Fruit fly (Drosophila melanogaster) whole organism, embryonic: ENCODE measurements around the gene CG15534.

Experiments used
- Antp ChIP-seq: fragments of 200-800 bp; sonication (Bioruptor generic); optimal IDR thresholded peaks from 3 replicates; lab custom pipeline; 2016; ENCODE audit warnings: missing biosample characterization, missing genetic modification characterization
- Awh ChIP-seq: fragments of 200-800 bp; sonication (Bioruptor generic); IDR thresholded peaks from 2 replicates; pipeline ENCODE4, ENCODE4 v1.3.6; 2022; ENCODE audit warnings: missing biosample characterization, missing genetic modification characterization
- CG10274 ChIP-seq: fragments of 200-800 bp; sonication (Bioruptor generic); optimal IDR thresholded peaks from 3 replicates; lab custom pipeline; 2017; ENCODE audit warnings: missing biosample characterization, mild to moderate bottlenecking, missing genetic modification characterization
- CG11560 ChIP-seq: fragments of 200-800 bp; sonication (Bioruptor generic); IDR thresholded peaks from 3 replicates; pipeline ENCODE4 v1.3.6; 2022; ENCODE audit warnings: missing biosample characterization, missing genetic modification characterization
- CG14965 ChIP-seq: fragments of 200-800 bp; sonication (Bioruptor generic); optimal IDR thresholded peaks from 2 replicates; lab custom pipeline; 2016; ENCODE audit warnings: missing biosample characterization, missing genetic modification characterization, borderline replicate concordance
- CG15514 ChIP-seq: fragments of 200-800 bp; sonication (Bioruptor generic); optimal IDR thresholded peaks from 3 replicates; lab custom pipeline; 2017; ENCODE audit warnings: missing biosample characterization, missing genetic modification characterization, mild to moderate bottlenecking, moderate library complexity, missing genetic modification reagents
- CG17186 ChIP-seq: fragments of 200-800 bp; sonication (Bioruptor generic); optimal IDR thresholded peaks from 3 replicates; lab custom pipeline; 2017; ENCODE audit warnings: missing biosample characterization, missing genetic modification reagents, missing genetic modification characterization
- CG17361 ChIP-seq: fragments of 200-800 bp; sonication (Bioruptor generic); IDR thresholded peaks from 3 replicates; pipeline ENCODE4 v1.3.6; 2022; ENCODE audit warnings: missing biosample characterization, missing genetic modification characterization
- CG18599 ChIP-seq: fragments of 200-800 bp; sonication (Bioruptor generic); optimal IDR thresholded peaks from 3 replicates; lab custom pipeline; 2017; ENCODE audit warnings: missing biosample characterization, missing genetic modification characterization, mild to moderate bottlenecking, moderate library complexity, missing genetic modification reagents
- CG2199 ChIP-seq: fragments of 200-800 bp; sonication (Bioruptor generic); IDR thresholded peaks from 3 replicates; pipeline ENCODE4 v1.3.6; 2022; ENCODE audit warnings: missing biosample characterization, missing genetic modification characterization
- CG2875 ChIP-seq: fragments of 200-800 bp; sonication (Bioruptor generic); optimal IDR thresholded peaks from 2 replicates; lab custom pipeline; 2017; ENCODE audit warnings: missing biosample characterization, mild to moderate bottlenecking, missing genetic modification characterization, missing genetic modification reagents
- CG30020 ChIP-seq: fragments of 200-800 bp; optimal IDR thresholded peaks from 2 replicates; lab custom pipeline; 2019; ENCODE audit warnings: missing biosample characterization, mild to moderate bottlenecking, missing genetic modification characterization, moderate library complexity
- CG31388 ChIP-seq: fragments of 200-800 bp; sonication (Bioruptor generic); optimal IDR thresholded peaks from 2 replicates; lab custom pipeline; 2016; ENCODE audit warnings: missing biosample characterization, missing genetic modification characterization
- CG34376 ChIP-seq: fragments of 200-800 bp; sonication (Bioruptor generic); optimal IDR thresholded peaks from 2 replicates; lab custom pipeline; 2018; ENCODE audit warnings: missing biosample characterization, mild to moderate bottlenecking, missing genetic modification characterization
- CG4707 ChIP-seq: fragments of 200-800 bp; sonication (Bioruptor generic); optimal IDR thresholded peaks from 2 replicates; lab custom pipeline; 2018; ENCODE audit warnings: missing biosample characterization, mild to moderate bottlenecking, missing genetic modification characterization, moderate library complexity
- CG6175 ChIP-seq: fragments of 200-800 bp; sonication (Bioruptor generic); IDR thresholded peaks from 3 replicates; pipeline ENCODE4 v1.3.6; 2022; ENCODE audit warnings: missing biosample characterization, missing genetic modification characterization
- CG7745 ChIP-seq: fragments of 200-800 bp; sonication (Bioruptor generic); optimal IDR thresholded peaks from 2 replicates; lab custom pipeline; 2018; ENCODE audit warnings: missing biosample characterization, mild to moderate bottlenecking, missing genetic modification characterization, moderate library complexity
- CG7963 ChIP-seq: fragments of 200-800 bp; sonication (Bioruptor generic); IDR thresholded peaks from 3 replicates; pipeline ENCODE4 v1.3.6; 2022; ENCODE audit warnings: missing biosample characterization, missing genetic modification characterization; ENCODE audit not compliant: partially characterized antibody
- CG8089 ChIP-seq: fragments of 200-800 bp; sonication (Bioruptor generic); optimal IDR thresholded peaks from 3 replicates; lab custom pipeline; 2016; ENCODE audit warnings: missing biosample characterization, missing genetic modification characterization
- CG8388 ChIP-seq: fragments of 200-800 bp; sonication (Bioruptor generic); optimal IDR thresholded peaks from 2 replicates; lab custom pipeline; 2019; ENCODE audit warnings: missing biosample characterization, mild to moderate bottlenecking, missing genetic modification characterization, moderate library complexity
- CG9797 ChIP-seq: fragments of 200-800 bp; sonication (Bioruptor generic); optimal IDR thresholded peaks from 3 replicates; lab custom pipeline; 2018; ENCODE audit warnings: missing biosample characterization, mild to moderate bottlenecking, missing genetic modification characterization
- CG9876 ChIP-seq: fragments of 200-800 bp; sonication (Bioruptor generic); optimal IDR thresholded peaks from 2 replicates; lab custom pipeline; 2016; ENCODE audit warnings: missing biosample characterization, missing genetic modification characterization
- Dek ChIP-seq: fragments of 200-800 bp; sonication (Bioruptor generic); optimal IDR thresholded peaks from 3 replicates; lab custom pipeline; 2019; ENCODE audit warnings: missing biosample characterization, mild to moderate bottlenecking, missing genetic modification characterization, moderate library complexity
- GATAe ChIP-seq: fragments of 200-800 bp; sonication (Bioruptor generic); conservative IDR thresholded peaks from 2 replicates; pipeline ENCODE4 v1.3.6; 2022; ENCODE audit warnings: missing biosample characterization, missing genetic modification characterization
- HLHmδ ChIP-seq: fragments of 200-800 bp; sonication (Bioruptor generic); optimal IDR thresholded peaks from 2 replicates; lab custom pipeline; 2018; ENCODE audit warnings: missing biosample characterization, mild to moderate bottlenecking, missing genetic modification characterization, moderate library complexity
- Myb ChIP-seq: fragments of 200-800 bp; sonication (Bioruptor generic); optimal IDR thresholded peaks from 2 replicates; lab custom pipeline; 2016; ENCODE audit warnings: missing biosample characterization, missing genetic modification characterization
- Oaz ChIP-seq: fragments of 200-800 bp; sonication (Bioruptor generic); IDR thresholded peaks from 2 replicates; pipeline ENCODE4 v1.3.6; 2022; ENCODE audit warnings: missing biosample characterization, missing genetic modification characterization
- Pdp1 ChIP-seq, 2 experiments: fragments of 200-800 bp; sonication (Bioruptor generic); optimal IDR thresholded peaks; 3 replicates each; lab custom pipeline; 2016; ENCODE audit warnings: missing biosample characterization in 2 of 2, missing genetic modification characterization in 2 of 2, mild to moderate bottlenecking in 1 of 2, moderate library complexity in 1 of 2
- Sry-β ChIP-seq: fragments of 200-800 bp; sonication (Bioruptor generic); optimal IDR thresholded peaks from 2 replicates; lab custom pipeline; 2018; ENCODE audit warnings: missing biosample characterization, mild to moderate bottlenecking, missing genetic modification characterization, moderate library complexity
- Taf1 ChIP-seq: fragments of 200-800 bp; sonication (Bioruptor generic); IDR thresholded peaks from 2 replicates; pipeline ENCODE4 v1.3.6; 2022; ENCODE audit warnings: missing biosample characterization, missing genetic modification characterization
- chm ChIP-seq: fragments of 200-800 bp; sonication (Bioruptor generic); IDR thresholded peaks from 2 replicates; pipeline ENCODE4 v1.3.6; 2022; ENCODE audit warnings: missing biosample characterization, missing genetic modification characterization
- ci ChIP-seq: fragments of 200-800 bp; sonication (Bioruptor generic); IDR thresholded peaks from 3 replicates; pipeline ENCODE4 v1.3.6; 2022; ENCODE audit warnings: missing biosample characterization, missing genetic modification characterization
- croc ChIP-seq: fragments of 200-800 bp; sonication (Bioruptor generic); conservative IDR thresholded peaks from 3 replicates; pipeline ENCODE4 v1.3.6; 2022; ENCODE audit warnings: missing biosample characterization, missing genetic modification characterization
- da ChIP-seq: fragments of 200-800 bp; sonication (Bioruptor generic); optimal IDR thresholded peaks from 2 replicates; lab custom pipeline; 2016; ENCODE audit warnings: missing biosample characterization, missing genetic modification characterization
- dysf ChIP-seq: fragments of 200-800 bp; sonication (Bioruptor generic); IDR thresholded peaks from 3 replicates; pipeline ENCODE4 v1.3.6; 2022; ENCODE audit warnings: missing biosample characterization, missing genetic modification characterization
- esg ChIP-seq: fragments of 200-800 bp; sonication (Bioruptor generic); conservative IDR thresholded peaks from 2 replicates; pipeline ENCODE4 v1.3.6; 2022; ENCODE audit warnings: missing biosample characterization, missing genetic modification characterization
- gce ChIP-seq: fragments of 200-800 bp; sonication (Bioruptor generic); IDR thresholded peaks from 3 replicates; pipeline ENCODE4 v1.3.6; 2022; ENCODE audit warnings: missing biosample characterization, missing genetic modification characterization
- gcm ChIP-seq: fragments of 200-800 bp; sonication (Bioruptor generic); optimal IDR thresholded peaks from 2 replicates; lab custom pipeline; 2019; ENCODE audit warnings: missing biosample characterization, mild to moderate bottlenecking, missing genetic modification characterization, moderate library complexity
- gt ChIP-seq: fragments of 200-800 bp; sonication (Bioruptor generic); IDR thresholded peaks from 2 replicates; pipeline ENCODE4 v1.3.6; 2022; ENCODE audit warnings: missing biosample characterization, missing genetic modification characterization
- knrl ChIP-seq: fragments of 200-800 bp; sonication (Bioruptor generic); IDR thresholded peaks from 3 replicates; pipeline ENCODE4 v1.3.6; 2022; ENCODE audit warnings: missing biosample characterization, missing genetic modification characterization; ENCODE audit not compliant: partially characterized antibody
- mam ChIP-seq: fragments of 200-800 bp; sonication (Bioruptor generic); optimal IDR thresholded peaks from 3 replicates; lab custom pipeline; 2016; ENCODE audit warnings: missing biosample characterization, missing genetic modification characterization
- odd ChIP-seq: fragments of 200-800 bp; sonication (Bioruptor generic); optimal IDR thresholded peaks from 2 replicates; lab custom pipeline; 2017; ENCODE audit warnings: missing biosample characterization, mild to moderate bottlenecking, missing genetic modification characterization
- prd ChIP-seq, 3 experiments: fragments of >200 bp in 2 of 3; fragments of 200-800 bp in 1 of 3; sonication (Bioruptor generic) in 1 of 3; optimal IDR thresholded peaks in 2 of 3; IDR thresholded peaks in 1 of 3; 2 replicates in 2 of 3; 3 replicates in 1 of 3; pipeline versions ENCODE4 v1.3.6 to Lab custom; 2017 to 2022; ENCODE audit warnings: missing biosample characterization in 1 of 3, missing genetic modification characterization in 1 of 3
- sima ChIP-seq: fragments of 200-800 bp; sonication (Bioruptor generic); optimal IDR thresholded peaks from 2 replicates; lab custom pipeline; 2016; ENCODE audit warnings: missing biosample characterization, missing genetic modification characterization
- sqz ChIP-seq: fragments of 200-800 bp; sonication (Bioruptor generic); optimal IDR thresholded peaks from 3 replicates; lab custom pipeline; 2018; ENCODE audit warnings: missing biosample characterization, mild to moderate bottlenecking, missing genetic modification characterization
- ssp ChIP-seq: fragments of 200-800 bp; sonication (Bioruptor generic); IDR thresholded peaks from 2 replicates; pipeline ENCODE4 v1.3.6; 2022; ENCODE audit warnings: missing biosample characterization, missing genetic modification characterization
- wor ChIP-seq: fragments of 200-800 bp; sonication (Bioruptor generic); IDR thresholded peaks from 2 replicates; pipeline ENCODE4 v1.3.6; 2022; ENCODE audit warnings: missing biosample characterization, missing genetic modification characterization
- zen ChIP-seq: fragments of 200-800 bp; sonication (Bioruptor generic); optimal IDR thresholded peaks from 3 replicates; lab custom pipeline; 2018; ENCODE audit warnings: missing biosample characterization, mild to moderate bottlenecking, missing genetic modification characterization, moderate library complexity
- zf30C ChIP-seq: fragments of 200-800 bp; sonication (Bioruptor generic); optimal IDR thresholded peaks from 3 replicates; lab custom pipeline; 2018; ENCODE audit warnings: missing biosample characterization, mild to moderate bottlenecking, missing genetic modification characterization

The CG15534 gene

dm6 chr3R:30388215-30388871, 43.5 kb upstream of the CG15534 start (continued):
- TF ChIP-seq CG18599 (GFP tag; lab: Kevin White, UChicago) (peak; percentile 96), CG30020 (tag; lab: Kevin White, UChicago) (peak; percentile 82), Oaz (GFP tag; lab: Robert Waterston, UW) (peak; percentile 86), CG34376 (peak; percentile 97), CG7963 (GFP tag; lab: Robert Waterston, UW) (no peak), CG9876 (GFP tag; lab: Kevin White, UChicago) (peak; percentile 95), odd (peak; percentile 97), Awh (GFP tag; lab: Robert Waterston, UW) (peak; percentile 70; the same call in 1 of the 2 replicates), HLHmδ (GFP tag; lab: Kevin White, UChicago) (peak; percentile 82), gt (GFP tag; lab: Robert Waterston, UW) (peak; percentile 76), zen (peak; percentile 86), Dek (tag; lab: Kevin White, UChicago) (peak; percentile 91), CG8089 (GFP tag; lab: Kevin White, UChicago) (peak; percentile 97), CG9797 (peak; percentile 53), CG11560 (tag; lab: Robert Waterston, UW) (peak; percentile 78), mam (GFP tag; lab: Kevin White, UChicago) (peak; percentile 97), knrl (no peak), CG7745 (tag; lab: Kevin White, UChicago) (no peak), CG17186 (GFP tag; lab: Kevin White, UChicago) (peak; percentile 88), CG2875 (GFP tag; lab: Kevin White, UChicago) (peak; percentile 92), wor (GFP tag; lab: Robert Waterston, UW) (peak; percentile 89), Sry-β (GFP tag; lab: Kevin White, UChicago) (peak; percentile 76), gce (peak; percentile 79; the same call in 1 of the 3 replicates), sima (peak; percentile 93), CG17361 (peak; percentile 100), CG15514 (GFP tag; lab: Kevin White, UChicago) (peak; percentile 83), chm (peak; percentile 82), gcm (peak; percentile 87), CG14965 (peak; percentile 85), esg (GFP tag; lab: Robert Waterston, UW) (peak; percentile 90), CG2199 (GFP tag; lab: Robert Waterston, UW) (peak; percentile 54; the same call in 2 of the 3 replicates), croc (peak; percentile 91), dysf (GFP tag; lab: Robert Waterston, UW) (peak; percentile 95), Antp (GFP tag; lab: Kevin White, UChicago) (peak; percentile 97), ci (peak; percentile 87), CG4707 (GFP tag; lab: Kevin White, UChicago) (peak; percentile 67), sqz (GFP tag; lab: Kevin White, UChicago) (peak; percentile 94), GATAe (GFP tag; lab: Robert Waterston, UW) (peak; percentile 73), Taf1 (GFP tag; lab: Robert Waterston, UW) (peak; percentile 83), da (GFP tag; lab: Kevin White, UChicago) (peak; percentile 91), CG31388 (GFP tag; lab: Kevin White, UChicago) (peak; percentile 86), CG10274 (GFP tag; lab: Kevin White, UChicago) (peak; percentile 95), CG6175 (GFP tag; lab: Robert Waterston, UW) (peak; percentile 88), CG8388 (peak; percentile 92), prd (optimal IDR thresholded peaks at IDR 0.05; lab: Kevin White, UChicago) (no peak), prd (GFP tag; IDR thresholded peaks at IDR 0.05; lab: Robert Waterston, UW) (peak; percentile 94), Pdp1 (GFP tag; optimal IDR thresholded peaks at IDR 0.05; lab: Kevin White, UChicago) (peak; percentile 98), ssp (GFP tag; lab: Robert Waterston, UW) (peak; percentile 79), zf30C (GFP tag; lab: Kevin White, UChicago) (peak; percentile 4), Myb (GFP tag; lab: Kevin White, UChicago) (peak; percentile 90)
